Fruit fly (Drosophila melanogaster): ENCODE measurements around the gene Ten-a.

The Ten-a gene

DNA sequence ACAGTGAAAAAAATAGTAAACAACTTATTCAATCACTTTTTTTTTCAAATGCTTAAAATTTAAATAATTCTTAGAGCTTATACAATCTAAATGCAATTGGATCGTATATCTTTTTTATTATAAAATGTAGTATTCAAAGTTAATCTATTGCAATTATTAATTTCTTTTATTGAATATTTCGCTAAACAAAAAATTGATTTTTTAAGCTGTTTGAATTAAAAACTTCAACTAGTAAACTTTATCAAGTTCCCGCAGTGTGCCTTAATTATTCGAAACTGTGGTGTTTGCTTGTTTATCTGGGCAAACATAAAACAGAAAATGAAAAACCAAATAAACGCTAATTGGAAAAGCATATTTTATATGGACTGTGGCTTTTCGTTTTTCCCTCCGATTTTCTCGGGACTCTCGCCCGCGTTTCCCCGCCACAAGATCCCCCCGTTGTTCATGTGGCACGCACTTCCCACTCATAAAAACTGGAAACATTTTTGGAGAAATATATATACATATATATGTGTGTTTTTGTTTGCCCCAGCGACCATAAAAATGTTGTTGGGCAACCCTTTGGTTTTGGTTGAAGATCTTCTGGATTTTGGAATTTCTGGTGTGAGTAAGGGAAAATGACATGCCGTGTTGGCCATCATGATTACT is 182.0 kb downstream of the Ten-a start (continued):
- TF ChIP-seq CG2712 (tag; optimal IDR thresholded peaks at IDR 0.05): peak; percentile 83
- peak; percentile 85 for TF ChIP-seq CG17361 (GFP tag; IDR thresholded peaks at IDR 0.05)
- TF ChIP-seq CG5953 (GFP tag; IDR thresholded peaks at IDR 0.05): no peak
- no peak for TF ChIP-seq CG10565 (GFP tag; optimal IDR thresholded peaks at IDR 0.05)
- peak; percentile 72 for TF ChIP-seq CG14710 (tag; optimal IDR thresholded peaks at IDR 0.05)
- peak; percentile 33 for TF ChIP-seq CG7745 (tag; optimal IDR thresholded peaks at IDR 0.05)
- TF ChIP-seq CG31441 (GFP tag; IDR thresholded peaks at IDR 0.05): peak; percentile 74
- TF ChIP-seq en (GFP tag; optimal IDR thresholded peaks at IDR 0.05): no peak
- TF ChIP-seq CG11085 (GFP tag; IDR thresholded peaks at IDR 0.05): no peak
- TF ChIP-seq kni (GFP tag; optimal IDR thresholded peaks at IDR 0.05): peak; percentile 13
- peak; percentile 65 for TF ChIP-seq PHDP (tag; optimal IDR thresholded peaks at IDR 0.05)
- TF ChIP-seq Rx (GFP tag; IDR thresholded peaks at IDR 0.05): no peak
- no peak for TF ChIP-seq Ravus (GFP tag; IDR thresholded peaks at IDR 0.05)
- TF ChIP-seq Myb (GFP tag; optimal IDR thresholded peaks at IDR 0.05): no peak
- TF ChIP-seq CG18262 (tag; optimal IDR thresholded peaks at IDR 0.05): peak; percentile 87
- TF ChIP-seq lola (GFP tag; optimal IDR thresholded peaks at IDR 0.05): peak in 1 of 3 experiments; percentile 75
- TF ChIP-seq CG33557 (GFP tag; optimal IDR thresholded peaks at IDR 0.05): peak; percentile 59
- TF ChIP-seq CG31388 (GFP tag; optimal IDR thresholded peaks at IDR 0.05): no peak
- peak; percentile 25; the same call in 1 of the 2 replicates for TF ChIP-seq wor (GFP tag; IDR thresholded peaks at IDR 0.05)
- no peak for TF ChIP-seq rib (GFP tag; IDR thresholded peaks at IDR 0.05)
- peak; percentile 35 for TF ChIP-seq Med (GFP tag)
- TF ChIP-seq CG8924 (tag; optimal IDR thresholded peaks at IDR 0.05): peak; percentile 62
- peak; percentile 54; the same call in 1 of the 2 replicates for TF ChIP-seq chm (GFP tag; IDR thresholded peaks at IDR 0.05)
- TF ChIP-seq Trl (optimal IDR thresholded peaks at IDR 0.05): no peak
- no peak for TF ChIP-seq Trl (GFP tag; optimal IDR thresholded peaks at IDR 0.05)
- peak in 1 of 2 experiments; percentile 59 for TF ChIP-seq Hr51 (GFP tag; optimal IDR thresholded peaks at IDR 0.05)
- TF ChIP-seq sqz (GFP tag; optimal IDR thresholded peaks at IDR 0.05): no peak
- TF ChIP-seq CG11504 (tag; optimal IDR thresholded peaks at IDR 0.05): peak; percentile 73
- TF ChIP-seq CG1602 (GFP tag; optimal IDR thresholded peaks at IDR 0.05): peak; percentile 18
- peak; percentile 17 for TF ChIP-seq CG12299 (tag; optimal IDR thresholded peaks at IDR 0.05)
- peak; percentile 56 for TF ChIP-seq crol (GFP tag; IDR thresholded peaks at IDR 0.05)
- TF ChIP-seq gt (GFP tag; IDR thresholded peaks at IDR 0.05): no peak
- peak; percentile 6 for TF ChIP-seq tin (GFP tag; optimal IDR thresholded peaks at IDR 0.05)
- TF ChIP-seq CG3407 (GFP tag; optimal IDR thresholded peaks at IDR 0.05): peak; percentile 53
- TF ChIP-seq CG17359 (tag; optimal IDR thresholded peaks at IDR 0.05): peak; percentile 57
- TF ChIP-seq corto (GFP tag; optimal IDR thresholded peaks at IDR 0.05): no peak
- peak; percentile 40 for TF ChIP-seq Abd-B (GFP tag; optimal IDR thresholded peaks at IDR 0.05)
- peak; percentile 30 for TF ChIP-seq CG1233 (GFP tag; optimal IDR thresholded peaks at IDR 0.05)
- no peak for TF ChIP-seq BtbVII (GFP tag; optimal IDR thresholded peaks at IDR 0.05)
- TF ChIP-seq chif (GFP tag; optimal IDR thresholded peaks at IDR 0.05): no peak
- no peak for TF ChIP-seq jumu (GFP tag; optimal IDR thresholded peaks at IDR 0.05)
- peak; percentile 24 for TF ChIP-seq Fer3 (tag; optimal IDR thresholded peaks at IDR 0.05)
- TF ChIP-seq CG9727 (GFP tag; optimal IDR thresholded peaks at IDR 0.05): peak; percentile 15
- peak; percentile 63 for TF ChIP-seq nerfin-1 (tag; optimal IDR thresholded peaks at IDR 0.05)
- no peak for TF ChIP-seq Hmr (GFP tag; optimal IDR thresholded peaks at IDR 0.05)
- TF ChIP-seq CG43689 (GFP tag; IDR thresholded peaks at IDR 0.05): no peak
- peak; percentile 52 for TF ChIP-seq tap (tag; optimal IDR thresholded peaks at IDR 0.05)
- TF ChIP-seq CG11696 (GFP tag; IDR thresholded peaks at IDR 0.05): no peak
- no peak for TF ChIP-seq D (optimal IDR thresholded peaks at IDR 0.05)
- peak; percentile 64 for TF ChIP-seq D (GFP tag; optimal IDR thresholded peaks at IDR 0.05)
